Fruit fly (Drosophila melanogaster): ENCODE data around the gene Gbeta5.
A peak's percentile ranks its signal among the peaks of the same experiment; 100 is the strongest.

Gene Gbeta5

dm6 chrX:8122834-8123233, 29.2 kb downstream of the Gbeta5 start:
- TF ChIP-seq Met (GFP tag; optimal IDR thresholded peaks at IDR 0.05) (no peak), salr (GFP tag; optimal IDR thresholded peaks at IDR 0.05) (peak in 1 of 2 experiments; percentile 38), CG6854 (GFP tag; optimal IDR thresholded peaks at IDR 0.05) (no peak), dac (GFP tag; optimal IDR thresholded peaks at IDR 0.05) (peak; percentile 47), acj6 (GFP tag; optimal IDR thresholded peaks at IDR 0.05) (peak; percentile 34), CG3032 (tag; optimal IDR thresholded peaks at IDR 0.05) (peak; percentile 46), ss (GFP tag; optimal IDR thresholded peaks at IDR 0.05) (peak; percentile 67 to 78), Smox (GFP tag; optimal IDR thresholded peaks at IDR 0.05) (no peak), CG15336 (GFP tag; IDR thresholded peaks at IDR 0.05) (peak; percentile 76), CG1621 (tag; optimal IDR thresholded peaks at IDR 0.05) (no peak), CG3919 (GFP tag; optimal IDR thresholded peaks at IDR 0.05) (peak; percentile 53), CG9139 (GFP tag; optimal IDR thresholded peaks at IDR 0.05) (no peak), eg (GFP tag; IDR thresholded peaks at IDR 0.05) (peak; percentile 62), cyc (GFP tag; optimal IDR thresholded peaks at IDR 0.05) (no peak), net (GFP tag; optimal IDR thresholded peaks at IDR 0.05) (peak; percentile 63), Hr38 (GFP tag; optimal IDR thresholded peaks at IDR 0.05) (no peak), topi (GFP tag; optimal IDR thresholded peaks at IDR 0.05) (peak; percentile 15), CG10669 (GFP tag; optimal IDR thresholded peaks at IDR 0.05) (peak; percentile 40), Eip75B (GFP tag; optimal IDR thresholded peaks at IDR 0.05) (peak; percentile 28), CG31627 (GFP tag; optimal IDR thresholded peaks at IDR 0.05) (no peak), Lpt (GFP tag; optimal IDR thresholded peaks at IDR 0.05) (peak; percentile 54), Ets96B (tag; optimal IDR thresholded peaks at IDR 0.05) (peak; percentile 17), CG8119 (GFP tag; IDR thresholded peaks at IDR 0.05) (peak; percentile 77), Ets21C (GFP tag; optimal IDR thresholded peaks at IDR 0.05) (no peak), CG11762 (GFP tag; optimal IDR thresholded peaks at IDR 0.05; ENCODE audit: insufficient read depth) (peak; percentile 20), svp (GFP tag) (no peak), CG6792 (GFP tag; optimal IDR thresholded peaks at IDR 0.05) (peak; percentile 25), fd59A (GFP tag; optimal IDR thresholded peaks at IDR 0.05) (peak; percentile 36), fd85E (GFP tag; optimal IDR thresholded peaks at IDR 0.05) (no peak), CG6163 (GFP tag; IDR thresholded peaks at IDR 0.05) (peak; percentile 66; the same call in 2 of the 3 replicates), Gug (GFP tag; IDR thresholded peaks at IDR 0.05) (no peak), Sox102F (GFP tag; optimal IDR thresholded peaks at IDR 0.05) (no peak), Hr4 (GFP tag; optimal IDR thresholded peaks at IDR 0.05) (peak; percentile 76), CG32006 (GFP tag; optimal IDR thresholded peaks at IDR 0.05) (peak; percentile 85), Eip78C (GFP tag) (peak; percentile 92), CG7368 (GFP tag; optimal IDR thresholded peaks at IDR 0.05) (peak; percentile 22), Eip93F (GFP tag; optimal IDR thresholded peaks at IDR 0.05) (no peak), CG8319 (GFP tag; optimal IDR thresholded peaks at IDR 0.05) (no peak), CG6808 (GFP tag; optimal IDR thresholded peaks at IDR 0.05) (peak; percentile 48), esn (GFP tag; optimal IDR thresholded peaks at IDR 0.05) (peak; percentile 18), OdsH (GFP tag; optimal IDR thresholded peaks at IDR 0.05) (peak; percentile 41), fkh (GFP tag; optimal IDR thresholded peaks at IDR 0.05) (no peak), pdm3 (GFP tag; optimal IDR thresholded peaks at IDR 0.05) (peak; percentile 56), Hr39 (GFP tag; optimal IDR thresholded peaks at IDR 0.05) (peak; percentile 6), CG10631 (GFP tag; optimal IDR thresholded peaks at IDR 0.05) (peak; percentile 30), dsx (GFP tag; optimal IDR thresholded peaks at IDR 0.05; ENCODE audit: poor library complexity, severe bottlenecking) (peak; percentile 27), Sox14 (GFP tag; optimal IDR thresholded peaks at IDR 0.05) (peak; percentile 28), CG11294 (GFP tag; IDR thresholded peaks at IDR 0.05) (no peak), CG6276 (GFP tag; optimal IDR thresholded peaks at IDR 0.05) (peak; percentile 66), achi (GFP tag; optimal IDR thresholded peaks at IDR 0.05) (peak; percentile 34), Sox15 (GFP tag; optimal IDR thresholded peaks at IDR 0.05) (peak; percentile 0), CG34406 (GFP tag; optimal IDR thresholded peaks at IDR 0.05) (no peak), spab (GFP tag; optimal IDR thresholded peaks at IDR 0.05) (no peak)
